Worm (Caenorhabditis elegans) whole organism, midembryonic: ENCODE measurements around the gene frpr-8.

Source experiments
- T22C8.4 ChIP-seq: fragments of 200-800 bp; sonication (Bioruptor generic); IDR thresholded peaks from 2 replicates; pipeline ENCODE4 v1.3.6; 2022; ENCODE audit warnings: missing genetic modification characterization, missing compliant biosample characterization
- cog-1 ChIP-seq: sonication (generic microtip); optimal IDR thresholded peaks from 2 replicates; lab custom pipeline; 2016; ENCODE audit warnings: missing genetic modification characterization, missing compliant biosample characterization
- flt-1 ChIP-seq: fragments of 200-800 bp; sonication (Bioruptor generic); IDR thresholded peaks from 2 replicates; pipeline ENCODE4 v1.3.6; 2022; ENCODE audit warnings: missing genetic modification characterization, missing compliant biosample characterization
- klf-2 ChIP-seq: fragments of 200-800 bp; sonication (Bioruptor generic); conservative IDR thresholded peaks from 2 replicates; pipeline ENCODE4 v1.3.6; 2022; ENCODE audit warnings: missing genetic modification reagents, missing genetic modification characterization, missing compliant biosample characterization
- med-1 ChIP-seq: sonication (generic microtip); optimal IDR thresholded peaks from 2 replicates; lab custom pipeline; 2017; ENCODE audit warnings: missing genetic modification characterization, mild to moderate bottlenecking, missing compliant biosample characterization, antibody characterized with exemption, missing genetic modification reagents; ENCODE audit not compliant: insufficient read depth
- ref-1 ChIP-seq: fragments of 200-800 bp; sonication (Bioruptor generic); conservative IDR thresholded peaks from 2 replicates; pipeline ENCODE4 v1.3.6; 2022; ENCODE audit warnings: missing genetic modification reagents, missing genetic modification characterization, missing compliant biosample characterization
- tab-1 ChIP-seq: fragments of 200-800 bp; sonication (Bioruptor generic); IDR thresholded peaks from 2 replicates; pipeline ENCODE4 v1.3.6; 2022; ENCODE audit warnings: missing genetic modification characterization, missing compliant biosample characterization
- ztf-23 ChIP-seq: fragments of 200-800 bp; sonication (Bioruptor generic); IDR thresholded peaks from 2 replicates; pipeline ENCODE4 v1.3.6; 2022; ENCODE audit warnings: missing genetic modification reagents, missing genetic modification characterization, missing compliant biosample characterization
- ztf-29 ChIP-seq: fragments of 200-800 bp; sonication (Bioruptor generic); IDR thresholded peaks from 2 replicates; pipeline ENCODE4 v1.3.6; 2022; ENCODE audit warnings: missing genetic modification reagents, missing genetic modification characterization, missing compliant biosample characterization

- TF ChIP-seq flt-1 (GFP tag; lab: Robert Waterston, UW), result no peak
- TF ChIP-seq ztf-23 (GFP tag; lab: Robert Waterston, UW), result no peak
- no peak for TF ChIP-seq T22C8.4 (GFP tag; lab: Robert Waterston, UW)
- no peak for TF ChIP-seq med-1 (GFP tag; lab: Kevin White, UChicago)
- TF ChIP-seq cog-1 (tag; lab: Kevin White, UChicago), result no peak
- TF ChIP-seq ref-1, result no peak
- TF ChIP-seq klf-2, result no peak
- TF ChIP-seq ztf-29 (GFP tag; lab: Robert Waterston, UW), result no peak
- TF ChIP-seq tab-1, result no peak
These were observed 37.3 kb upstream of the frpr-8 start, which contains the start of gene rig-1 for ce11 chrX:8660319-8660718.
